Fruit fly (Drosophila melanogaster): ENCODE data around the gene bon.

- TF ChIP-seq psq (optimal IDR thresholded peaks at IDR 0.05) (no peak), EcR (GFP tag; optimal IDR thresholded peaks at IDR 0.05) (no peak)
Measured at dm6 chr3R:20544952-20545351, 48.0 kb upstream of the bon start.
